Worm (Caenorhabditis elegans) whole organism, late embryonic: Measurements from ENCODE around the gene C35B1.8.

ENCODE experiments used
- C08G9.2 ChIP-seq: sonication (generic microtip); optimal IDR thresholded peaks from 2 replicates; lab custom pipeline; 2016; ENCODE audit warnings: mild to moderate bottlenecking, missing genetic modification characterization, moderate library complexity, missing compliant biosample characterization
- C38D4.7 ChIP-seq: fragments of 200-800 bp; sonication (Bioruptor generic); optimal IDR thresholded peaks from 2 replicates; lab custom pipeline; 2018; ENCODE audit warnings: mild to moderate bottlenecking, missing genetic modification characterization, moderate library complexity, missing compliant biosample characterization
- K02D7.2 ChIP-seq: sonication (generic microtip); optimal IDR thresholded peaks from 2 replicates; lab custom pipeline; 2017; ENCODE audit warnings: mild to moderate bottlenecking, missing genetic modification characterization, missing compliant biosample characterization
- T23F11.4 ChIP-seq: fragments of 200-800 bp; sonication (Bioruptor generic); optimal IDR thresholded peaks from 2 replicates; lab custom pipeline; 2018; ENCODE audit warnings: mild to moderate bottlenecking, missing genetic modification characterization, missing compliant biosample characterization
- Y22D7AL.16 ChIP-seq: sonication (generic microtip); optimal IDR thresholded peaks from 2 replicates; lab custom pipeline; 2016; ENCODE audit warnings: missing genetic modification characterization, missing compliant biosample characterization
- ama-1 ChIP-seq: fragments of 150-350 bp; optimal IDR thresholded peaks from 2 replicates; lab custom pipeline; 2014
- ceh-14 ChIP-seq: sonication (generic microtip); optimal IDR thresholded peaks from 2 replicates; lab custom pipeline; 2016; ENCODE audit warnings: missing genotype, missing genetic modification characterization, missing compliant biosample characterization
- ceh-18 ChIP-seq: sonication (generic microtip); optimal IDR thresholded peaks from 2 replicates; lab custom pipeline; 2016; ENCODE audit warnings: missing genetic modification characterization, missing compliant biosample characterization
- ceh-19 ChIP-seq: fragments of 200-800 bp; sonication (Bioruptor generic); optimal IDR thresholded peaks from 2 replicates; lab custom pipeline; 2018; ENCODE audit warnings: mild to moderate bottlenecking, missing genetic modification characterization, missing compliant biosample characterization
- ceh-2 ChIP-seq: sonication (generic microtip); optimal IDR thresholded peaks from 2 replicates; lab custom pipeline; 2016; ENCODE audit warnings: missing genotype, missing genetic modification characterization, missing compliant biosample characterization
- ceh-22 ChIP-seq: sonication (generic microtip); optimal IDR thresholded peaks from 2 replicates; lab custom pipeline; 2017; ENCODE audit warnings: missing biosample characterization, missing genetic modification characterization
- ceh-24 ChIP-seq: sonication (generic microtip); optimal IDR thresholded peaks from 2 replicates; lab custom pipeline; 2016; ENCODE audit warnings: mild to moderate bottlenecking, missing genetic modification characterization, missing compliant biosample characterization
- ceh-31 ChIP-seq: sonication (generic microtip); optimal IDR thresholded peaks from 2 replicates; lab custom pipeline; 2016; ENCODE audit warnings: missing genetic modification characterization, missing compliant biosample characterization
- ceh-45 ChIP-seq: fragments of 200-800 bp; sonication (Bioruptor generic); IDR thresholded peaks from 2 replicates; pipeline ENCODE4 v1.3.6; 2022; ENCODE audit warnings: missing genetic modification reagents, missing genetic modification characterization, missing compliant biosample characterization
- che-1 ChIP-seq: sonication (generic microtip); optimal IDR thresholded peaks from 2 replicates; lab custom pipeline; 2016; ENCODE audit warnings: mild to moderate bottlenecking, missing genetic modification characterization, missing compliant biosample characterization
- dmd-4 ChIP-seq: sonication (generic microtip); optimal IDR thresholded peaks from 2 replicates; lab custom pipeline; 2016; ENCODE audit warnings: borderline replicate concordance, missing genetic modification characterization, missing compliant biosample characterization
- ets-4 ChIP-seq: sonication (generic microtip); optimal IDR thresholded peaks from 2 replicates; lab custom pipeline; 2016; ENCODE audit warnings: missing genetic modification characterization, missing compliant biosample characterization
- fax-1 ChIP-seq: sonication (generic microtip); optimal IDR thresholded peaks from 2 replicates; lab custom pipeline; 2016; ENCODE audit warnings: missing genotype, missing genetic modification characterization, missing compliant biosample characterization
- fkh-6 ChIP-seq: sonication (generic microtip); optimal IDR thresholded peaks from 2 replicates; lab custom pipeline; 2016; ENCODE audit warnings: missing genetic modification characterization, missing compliant biosample characterization
- gmeb-2 ChIP-seq: sonication (generic microtip); optimal IDR thresholded peaks from 2 replicates; lab custom pipeline; 2016; ENCODE audit warnings: missing genetic modification characterization, inconsistent platforms, missing compliant biosample characterization
- hlh-30 ChIP-seq: sonication (generic microtip); optimal IDR thresholded peaks from 2 replicates; lab custom pipeline; 2017; ENCODE audit warnings: antibody characterized with exemption, missing genetic modification characterization, missing compliant biosample characterization; ENCODE audit not compliant: insufficient read depth
- hlh-6 ChIP-seq: sonication (generic microtip); optimal IDR thresholded peaks from 2 replicates; lab custom pipeline; 2016; ENCODE audit warnings: missing genotype, missing genetic modification characterization, missing compliant biosample characterization
- lim-6 ChIP-seq: sonication (generic microtip); optimal IDR thresholded peaks from 2 replicates; lab custom pipeline; 2016; ENCODE audit warnings: missing genetic modification characterization, missing compliant biosample characterization
- lin-11 ChIP-seq: fragments of 200-800 bp; sonication (Bioruptor generic); optimal IDR thresholded peaks from 2 replicates; lab custom pipeline; 2018; ENCODE audit warnings: mild to moderate bottlenecking, missing genetic modification characterization, missing compliant biosample characterization
- madf-2 ChIP-seq: sonication (generic microtip); optimal IDR thresholded peaks from 2 replicates; lab custom pipeline; 2017; ENCODE audit warnings: missing genetic modification characterization, missing compliant biosample characterization
- mec-3 ChIP-seq: sonication (generic microtip); optimal IDR thresholded peaks from 2 replicates; lab custom pipeline; 2016; ENCODE audit warnings: borderline replicate concordance, missing genetic modification characterization, missing compliant biosample characterization
- nhr-232 ChIP-seq: sonication (generic microtip); optimal IDR thresholded peaks from 2 replicates; lab custom pipeline; 2016; ENCODE audit warnings: missing genetic modification characterization, missing compliant biosample characterization
- pat-9 ChIP-seq: fragments of 200-800 bp; sonication (Bioruptor generic); optimal IDR thresholded peaks from 2 replicates; lab custom pipeline; 2018; ENCODE audit warnings: mild to moderate bottlenecking, missing genetic modification characterization, moderate library complexity, missing compliant biosample characterization
- pha-2 ChIP-seq: sonication (generic microtip); optimal IDR thresholded peaks from 2 replicates; lab custom pipeline; 2017; ENCODE audit warnings: mild to moderate bottlenecking, missing genetic modification characterization, missing compliant biosample characterization
- pha-4 ChIP-seq: fragments of 150-350 bp; optimal IDR thresholded peaks from 2 replicates; lab custom pipeline; 2018; ENCODE audit warnings: missing biosample characterization, missing genetic modification reagents, missing genetic modification characterization
- pqm-1 ChIP-seq: sonication (generic microtip); optimal IDR thresholded peaks from 2 replicates; lab custom pipeline; 2016; ENCODE audit warnings: missing genetic modification characterization, missing compliant biosample characterization
- ref-2 ChIP-seq: sonication (generic microtip); optimal IDR thresholded peaks from 2 replicates; lab custom pipeline; 2016; ENCODE audit warnings: missing genetic modification characterization, missing compliant biosample characterization
- tbx-2 ChIP-seq: sonication (generic microtip); optimal IDR thresholded peaks from 2 replicates; lab custom pipeline; 2016; ENCODE audit warnings: missing genetic modification characterization, missing compliant biosample characterization
- ttx-3 ChIP-seq: sonication (generic microtip); optimal IDR thresholded peaks from 2 replicates; lab custom pipeline; 2016; ENCODE audit warnings: missing genetic modification reagents, missing genetic modification characterization, missing compliant biosample characterization
- unc-42 ChIP-seq: sonication (generic microtip); optimal IDR thresholded peaks from 2 replicates; lab custom pipeline; 2016; ENCODE audit warnings: missing genotype, missing genetic modification characterization, missing compliant biosample characterization
- unc-86 ChIP-seq: sonication (generic microtip); optimal IDR thresholded peaks from 2 replicates; lab custom pipeline; 2016; ENCODE audit warnings: missing genetic modification characterization, missing compliant biosample characterization
- zip-5 ChIP-seq: sonication (generic microtip); optimal IDR thresholded peaks from 2 replicates; lab custom pipeline; 2016; ENCODE audit warnings: missing genetic modification characterization, missing compliant biosample characterization

Gene C35B1.8

ce11 chrIV:4076690-4077295 lies 2.0 kb downstream of the C35B1.8 start:
- TF ChIP-seq mec-3 (tag; lab: Kevin White, UChicago): peak; percentile 69
- no peak for TF ChIP-seq C38D4.7 (GFP tag; lab: Kevin White, UChicago)

- TF ChIP-seq C38D4.7 (GFP tag; lab: Kevin White, UChicago) (no peak), pat-9 (tag; lab: Kevin White, UChicago) (no peak), ceh-22 (no peak)
Measured at ce11 chrIV:4074610-4075009, 4.2 kb downstream of the C35B1.8 start, which contains the start of gene W03D2.9. Gene W03D2.9, minus strand, starts transcription at chrIV:4074710.

- TF ChIP-seq ets-4 (tag; lab: Kevin White, UChicago): no peak
- no peak for TF ChIP-seq C38D4.7 (GFP tag; lab: Kevin White, UChicago)
- TF ChIP-seq gmeb-2: no peak
- no peak for TF ChIP-seq pha-2 (tag; lab: Kevin White, UChicago)
- TF ChIP-seq, all 69 proteins: peak for 0
Measured at ce11 chrIV:4072027-4072426, 6.8 kb downstream of the C35B1.8 start, which contains the start of gene pqn-75. Gene pqn-75, plus strand, starts transcription at chrIV:4072327.

ce11 chrIV:4070810-4071209 lies 8.0 kb downstream of the C35B1.8 start:
- TF ChIP-seq che-1 (no peak), K02D7.2 (tag; lab: Kevin White, UChicago) (no peak), ceh-19 (GFP tag; lab: Kevin White, UChicago) (no peak), ceh-31 (tag; lab: Kevin White, UChicago) (peak; percentile 55), fkh-6 (tag; lab: Kevin White, UChicago) (no peak), lim-6 (tag; lab: Kevin White, UChicago) (no peak), pha-4 (tag; lab: Kevin White, UChicago) (no peak), ceh-45 (no peak), fax-1 (tag; lab: Kevin White, UChicago) (no peak), ceh-18 (tag; lab: Kevin White, UChicago) (no peak), unc-86 (tag; lab: Kevin White, UChicago) (no peak), dmd-4 (tag; lab: Kevin White, UChicago) (no peak), madf-2 (no peak), zip-5 (tag; lab: Kevin White, UChicago) (peak; percentile 2), T23F11.4 (GFP tag; lab: Kevin White, UChicago) (no peak), ama-1 (lab: Kevin White, UChicago) (no peak), ets-4 (tag; lab: Kevin White, UChicago) (no peak), unc-42 (no peak), nhr-232 (tag; lab: Kevin White, UChicago) (no peak), ceh-2 (tag; lab: Kevin White, UChicago) (peak; percentile 44), ttx-3 (tag; lab: Kevin White, UChicago) (no peak), hlh-6 (tag; lab: Kevin White, UChicago) (no peak), ref-2 (tag; lab: Kevin White, UChicago) (peak; percentile 59), pqm-1 (tag; lab: Kevin White, UChicago) (no peak), tbx-2 (tag; lab: Kevin White, UChicago) (peak; percentile 58), ceh-14 (tag; lab: Kevin White, UChicago) (no peak), C08G9.2 (tag; lab: Kevin White, UChicago) (peak; percentile 7), ceh-24 (tag; lab: Kevin White, UChicago) (no peak), hlh-30 (no peak)
- TF ChIP-seq, all 69 proteins: peak for 6

- TF ChIP-seq ceh-24 (tag; lab: Kevin White, UChicago) (no peak), lin-11 (tag; lab: Kevin White, UChicago) (no peak), ceh-18 (tag; lab: Kevin White, UChicago) (no peak), Y22D7AL.16 (tag; lab: Kevin White, UChicago) (no peak)
Measured at ce11 chrIV:4068480-4068879, 10.3 kb downstream of the C35B1.8 start, which contains the start of gene fbxb-55. Gene fbxb-55, plus strand, starts transcription at chrIV:4068780.
